Fruit fly (Drosophila melanogaster) whole organism, embryonic: ENCODE results near the gene Ufsp2.

Experiments used
- Adf1 ChIP-seq: fragments of 200-800 bp; sonication (Bioruptor generic); IDR thresholded peaks from 2 replicates; pipeline ENCODE4 v1.3.6; 2022; ENCODE audit warnings: missing biosample characterization, missing genetic modification characterization
- CG1024 ChIP-seq: fragments of 200-800 bp; sonication (Bioruptor generic); IDR thresholded peaks from 2 replicates; pipeline ENCODE4 v1.3.6; 2022; ENCODE audit warnings: missing biosample characterization, missing genetic modification characterization
- CG10431 ChIP-seq: fragments of 200-800 bp; sonication (Bioruptor generic); optimal IDR thresholded peaks from 3 replicates; lab custom pipeline; 2018; ENCODE audit warnings: missing biosample characterization, mild to moderate bottlenecking, missing genetic modification characterization
- CG12236 ChIP-seq: fragments of 200-800 bp; sonication (Bioruptor generic); optimal IDR thresholded peaks from 2 replicates; lab custom pipeline; 2016; ENCODE audit warnings: missing biosample characterization, missing genetic modification characterization
- CG12769 ChIP-seq: fragments of 200-800 bp; sonication (Bioruptor generic); optimal IDR thresholded peaks from 2 replicates; lab custom pipeline; 2019; ENCODE audit warnings: missing biosample characterization, mild to moderate bottlenecking, missing genetic modification characterization, moderate library complexity
- CG13123 ChIP-seq: fragments of 200-800 bp; sonication (Bioruptor generic); optimal IDR thresholded peaks from 2 replicates; lab custom pipeline; 2016; ENCODE audit warnings: missing biosample characterization, missing genetic modification characterization
- CG13287 ChIP-seq: fragments of 200-800 bp; sonication (Bioruptor generic); IDR thresholded peaks from 2 replicates; pipeline ENCODE4 v1.3.6; 2022; ENCODE audit warnings: missing biosample characterization, missing genetic modification characterization; ENCODE audit not compliant: partially characterized antibody
- CG13424 ChIP-seq: fragments of 200-800 bp; sonication (Bioruptor generic); optimal IDR thresholded peaks from 2 replicates; lab custom pipeline; 2019; ENCODE audit warnings: missing biosample characterization, mild to moderate bottlenecking, missing genetic modification characterization, moderate library complexity
- CG14050 ChIP-seq: fragments of 200-800 bp; sonication (Bioruptor generic); IDR thresholded peaks from 3 replicates; pipeline ENCODE4 v1.3.6; 2022; ENCODE audit warnings: missing biosample characterization, missing genetic modification characterization
- CG15269 ChIP-seq: fragments of 200-800 bp; sonication (Bioruptor generic); optimal IDR thresholded peaks from 2 replicates; lab custom pipeline; 2018; ENCODE audit warnings: missing biosample characterization, mild to moderate bottlenecking, missing genetic modification characterization, moderate library complexity
- CG16813 ChIP-seq: fragments of 200-800 bp; sonication (Bioruptor generic); IDR thresholded peaks from 3 replicates; pipeline ENCODE4 v1.3.6; 2022; ENCODE audit warnings: missing biosample characterization, missing genetic modification characterization; ENCODE audit not compliant: partially characterized antibody
- CG2120 ChIP-seq: fragments of 200-800 bp; sonication (Bioruptor generic); optimal IDR thresholded peaks from 3 replicates; lab custom pipeline; 2016; ENCODE audit warnings: missing biosample characterization, missing genetic modification characterization
- CG2129 ChIP-seq: fragments of 200-800 bp; sonication (Bioruptor generic); IDR thresholded peaks from 2 replicates; pipeline ENCODE4 v1.3.6; 2022; ENCODE audit warnings: missing biosample characterization, missing genetic modification characterization; ENCODE audit not compliant: partially characterized antibody
- CG31365 ChIP-seq: fragments of 200-800 bp; sonication (Bioruptor generic); optimal IDR thresholded peaks from 2 replicates; lab custom pipeline; 2018; ENCODE audit warnings: missing biosample characterization, mild to moderate bottlenecking, missing genetic modification characterization
- CG31441 ChIP-seq: fragments of 200-800 bp; sonication (Bioruptor generic); IDR thresholded peaks from 2 replicates; pipeline ENCODE4 v1.3.6; 2022; ENCODE audit warnings: missing biosample characterization, missing genetic modification characterization
- CG3995 ChIP-seq: fragments of 200-800 bp; sonication (Bioruptor generic); optimal IDR thresholded peaks from 3 replicates; lab custom pipeline; 2016; ENCODE audit warnings: missing biosample characterization, missing genetic modification characterization
- CG6683 ChIP-seq: fragments of 200-800 bp; sonication (Bioruptor generic); optimal IDR thresholded peaks from 2 replicates; lab custom pipeline; 2017; ENCODE audit warnings: missing biosample characterization, mild to moderate bottlenecking, missing genetic modification characterization, missing genetic modification reagents
- CG8290 ChIP-seq, 3 experiments: fragments of 200-800 bp; sonication (Bioruptor generic); optimal IDR thresholded peaks; 2 replicates each; lab custom pipeline; 2016 to 2019; ENCODE audit warnings: missing biosample characterization in 3 of 3, missing genetic modification characterization in 3 of 3, mild to moderate bottlenecking in 2 of 3, moderate library complexity in 1 of 3
- CG9727 ChIP-seq: fragments of 200-800 bp; sonication (Bioruptor generic); optimal IDR thresholded peaks from 3 replicates; lab custom pipeline; 2017; ENCODE audit warnings: missing biosample characterization, mild to moderate bottlenecking, missing genetic modification characterization
- Dfd ChIP-seq, 2 experiments: fragments of >200 bp; optimal IDR thresholded peaks; 2 replicates each; lab custom pipeline; 2017; ENCODE audit warnings: missing biosample characterization in 2 of 2, missing genetic modification characterization in 2 of 2
- Dip3 ChIP-seq: fragments of 200-800 bp; sonication (Bioruptor generic); optimal IDR thresholded peaks from 3 replicates; lab custom pipeline; 2016; ENCODE audit warnings: missing biosample characterization, missing genetic modification characterization
- Ets97D ChIP-seq: fragments of 200-800 bp; sonication (Bioruptor generic); optimal IDR thresholded peaks from 3 replicates; lab custom pipeline; 2016; ENCODE audit warnings: missing biosample characterization, missing genetic modification characterization
- Hr78 ChIP-seq, 2 experiments: fragments of 200-800 bp in 1 of 2; fragments of >200 bp in 1 of 2; sonication (Bioruptor generic) in 1 of 2; optimal IDR thresholded peaks; 2 replicates each; lab custom pipeline; 2017 to 2019; ENCODE audit warnings: missing biosample characterization in 2 of 2, missing genetic modification characterization in 2 of 2, mild to moderate bottlenecking in 1 of 2, moderate library complexity in 1 of 2
- Lhr ChIP-seq: fragments of 200-800 bp; sonication (Bioruptor generic); optimal IDR thresholded peaks from 3 replicates; lab custom pipeline; 2017; ENCODE audit warnings: mild to moderate bottlenecking, missing biosample characterization, missing genetic modification reagents, missing genetic modification characterization
- MTF-1 ChIP-seq: fragments of 200-800 bp; sonication (Bioruptor generic); optimal IDR thresholded peaks from 2 replicates; lab custom pipeline; 2018; ENCODE audit warnings: missing biosample characterization, mild to moderate bottlenecking, missing genetic modification characterization, borderline replicate concordance
- Oaz ChIP-seq: fragments of 200-800 bp; sonication (Bioruptor generic); IDR thresholded peaks from 2 replicates; pipeline ENCODE4 v1.3.6; 2022; ENCODE audit warnings: missing biosample characterization, missing genetic modification characterization
- Optix ChIP-seq: fragments of 200-800 bp; sonication (Bioruptor generic); IDR thresholded peaks from 3 replicates; pipeline ENCODE4 v1.3.6; 2022; ENCODE audit warnings: missing biosample characterization, missing genetic modification characterization
- Scr ChIP-seq: fragments of 200-800 bp; sonication (Bioruptor generic); IDR thresholded peaks from 2 replicates; pipeline ENCODE4 v1.3.6; 2022; ENCODE audit warnings: missing biosample characterization, missing genetic modification characterization; ENCODE audit not compliant: partially characterized antibody
- Six4 ChIP-seq: fragments of 200-800 bp; sonication (Bioruptor generic); optimal IDR thresholded peaks from 2 replicates; lab custom pipeline; 2016; ENCODE audit warnings: missing biosample characterization, missing genetic modification characterization
- ap ChIP-seq: fragments of 200-800 bp; sonication (Bioruptor generic); IDR thresholded peaks from 2 replicates; pipeline ENCODE4 v1.3.6; 2022; ENCODE audit warnings: missing biosample characterization, missing genetic modification characterization
- ara ChIP-seq: fragments of 200-800 bp; sonication (Bioruptor generic); IDR thresholded peaks from 2 replicates; pipeline ENCODE4 v1.3.6; 2022; ENCODE audit warnings: missing biosample characterization, missing genetic modification characterization
- bbx ChIP-seq: fragments of 200-800 bp; sonication (Bioruptor generic); IDR thresholded peaks from 2 replicates; pipeline ENCODE4 v1.3.6; 2022; ENCODE audit warnings: missing biosample characterization, missing genetic modification characterization; ENCODE audit not compliant: partially characterized antibody
- cato ChIP-seq: fragments of 200-800 bp; sonication (Bioruptor generic); optimal IDR thresholded peaks from 2 replicates; lab custom pipeline; 2016; ENCODE audit warnings: missing biosample characterization, missing genetic modification characterization, borderline replicate concordance
- corto ChIP-seq: fragments of 200-800 bp; sonication (Bioruptor generic); optimal IDR thresholded peaks from 2 replicates; lab custom pipeline; 2016; ENCODE audit warnings: missing biosample characterization, mild to moderate bottlenecking, missing genetic modification characterization, moderate library complexity
- esg ChIP-seq: fragments of 200-800 bp; sonication (Bioruptor generic); conservative IDR thresholded peaks from 2 replicates; pipeline ENCODE4 v1.3.6; 2022; ENCODE audit warnings: missing biosample characterization, missing genetic modification characterization
- ewg ChIP-seq: fragments of 200-800 bp; sonication (Bioruptor generic); optimal IDR thresholded peaks from 3 replicates; lab custom pipeline; 2017; ENCODE audit warnings: mild to moderate bottlenecking, missing biosample characterization, missing genetic modification reagents, missing genetic modification characterization
- eyg ChIP-seq: fragments of 200-800 bp; sonication (Bioruptor generic); optimal IDR thresholded peaks from 3 replicates; lab custom pipeline; 2016; ENCODE audit warnings: missing biosample characterization, missing genetic modification characterization
- gro ChIP-seq: fragments of 200-800 bp; sonication (Bioruptor generic); optimal IDR thresholded peaks from 2 replicates; lab custom pipeline; 2016; ENCODE audit warnings: missing biosample characterization, missing genetic modification characterization
- gsb-n ChIP-seq: fragments of 200-800 bp; sonication (Bioruptor generic); optimal IDR thresholded peaks from 3 replicates; lab custom pipeline; 2018; ENCODE audit warnings: missing biosample characterization, mild to moderate bottlenecking, missing genetic modification characterization
- inv ChIP-seq: fragments of 200-800 bp; sonication (Bioruptor generic); IDR thresholded peaks from 2 replicates; pipeline ENCODE4 v1.3.6; 2022; ENCODE audit warnings: missing biosample characterization, missing genetic modification characterization; ENCODE audit not compliant: partially characterized antibody
- kni ChIP-seq: fragments of 200-800 bp; sonication (Bioruptor generic); optimal IDR thresholded peaks from 3 replicates; lab custom pipeline; 2017; ENCODE audit warnings: mild to moderate bottlenecking, missing biosample characterization, missing genetic modification reagents, missing genetic modification characterization
- row ChIP-seq: fragments of 200-800 bp; sonication (Bioruptor generic); IDR thresholded peaks from 3 replicates; pipeline ENCODE4 v1.3.6; 2022; ENCODE audit warnings: missing biosample characterization, missing genetic modification characterization
- sd ChIP-seq: fragments of 200-800 bp; sonication (Bioruptor generic); optimal IDR thresholded peaks from 3 replicates; lab custom pipeline; 2018; ENCODE audit warnings: missing biosample characterization, mild to moderate bottlenecking, missing genetic modification characterization, moderate library complexity
- sim ChIP-seq: fragments of 200-800 bp; sonication (Bioruptor generic); IDR thresholded peaks from 2 replicates; pipeline ENCODE4 v1.3.6; 2022; ENCODE audit warnings: missing biosample characterization, missing genetic modification characterization
- slp2 ChIP-seq: fragments of 200-800 bp; sonication (Bioruptor generic); optimal IDR thresholded peaks from 2 replicates; lab custom pipeline; 2016; ENCODE audit warnings: missing biosample characterization, missing genetic modification characterization
- tgo ChIP-seq: fragments of 200-800 bp; sonication (Bioruptor generic); IDR thresholded peaks from 3 replicates; pipeline ENCODE4 v1.3.6; 2022; ENCODE audit warnings: missing biosample characterization, missing genetic modification characterization
- tll ChIP-seq, 2 experiments: fragments of 200-800 bp in 1 of 2; fragments of >200 bp in 1 of 2; sonication (Bioruptor generic) in 1 of 2; optimal IDR thresholded peaks; 2 replicates each; lab custom pipeline; 2017 to 2019; ENCODE audit warnings: missing biosample characterization in 2 of 2, missing genetic modification characterization in 2 of 2, mild to moderate bottlenecking in 1 of 2, moderate library complexity in 1 of 2
- tna ChIP-seq: fragments of 200-800 bp; sonication (Bioruptor generic); IDR thresholded peaks from 2 replicates; pipeline ENCODE4 v1.3.6; 2022; ENCODE audit warnings: missing biosample characterization, missing genetic modification characterization; ENCODE audit not compliant: partially characterized antibody
- tup ChIP-seq: fragments of 200-800 bp; sonication (Bioruptor generic); optimal IDR thresholded peaks from 2 replicates; lab custom pipeline; 2016; ENCODE audit warnings: missing biosample characterization, mild to moderate bottlenecking, missing genetic modification characterization, moderate library complexity
- zfh1 ChIP-seq: fragments of 200-800 bp; sonication (Bioruptor generic); IDR thresholded peaks from 3 replicates; pipeline ENCODE4 v1.3.6; 2022; ENCODE audit warnings: missing biosample characterization, missing genetic modification characterization

Ufsp2 gene

DNA sequence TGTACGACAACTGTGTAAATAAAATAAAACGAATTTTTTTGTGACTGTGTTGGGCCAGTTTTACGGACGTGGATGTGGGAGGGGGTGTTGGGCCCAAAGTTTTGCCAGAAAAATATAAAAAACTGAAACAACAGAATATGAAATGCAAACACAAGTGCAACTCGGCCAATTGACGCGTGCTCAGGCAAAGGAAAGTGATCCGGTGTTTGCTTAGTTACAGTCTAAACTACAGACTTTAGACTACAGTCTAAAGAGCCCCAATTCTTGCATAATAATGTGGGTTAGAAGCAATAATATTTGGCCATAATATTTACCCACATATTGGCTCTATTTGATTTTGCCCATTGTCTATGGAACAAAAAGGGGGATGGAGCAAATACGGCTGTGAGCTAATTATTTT lies 27.5 kb upstream of the Ufsp2 start (continued):
- no peak for TF ChIP-seq Hr78 (GFP tag; optimal IDR thresholded peaks at IDR 0.05; lab: Kevin White, UChicago)
- TF ChIP-seq Dfd (GFP tag; optimal IDR thresholded peaks at IDR 0.05; lab: Kevin White, UChicago), result no peak
- no peak for TF ChIP-seq CG8290 (GFP tag; optimal IDR thresholded peaks at IDR 0.05; lab: Kevin White, UChicago)
- peak in 1 of 2 experiments; percentile 61 for TF ChIP-seq CG8290 (tag; optimal IDR thresholded peaks at IDR 0.05; lab: Kevin White, UChicago)
- TF ChIP-seq Lhr (GFP tag; lab: Kevin White, UChicago), result no peak
- no peak for TF ChIP-seq Six4 (GFP tag; lab: Kevin White, UChicago)
- TF ChIP-seq bbx, result no peak
- TF ChIP-seq Dip3 (GFP tag; lab: Kevin White, UChicago), result no peak
- no peak for TF ChIP-seq kni (GFP tag; lab: Kevin White, UChicago)
- TF ChIP-seq MTF-1, result no peak
- TF ChIP-seq CG31441 (GFP tag; lab: Robert Waterston, UW), result no peak
- no peak for TF ChIP-seq tna (GFP tag; lab: Robert Waterston, UW)
- TF ChIP-seq zfh1, result no peak
- TF ChIP-seq tup (GFP tag; lab: Kevin White, UChicago), result no peak
- TF ChIP-seq CG12769 (tag; lab: Kevin White, UChicago), result peak; percentile 57
- TF ChIP-seq esg (GFP tag; lab: Robert Waterston, UW), result no peak
- TF ChIP-seq CG12236 (GFP tag; lab: Kevin White, UChicago), result no peak
- TF ChIP-seq Adf1 (GFP tag; lab: Robert Waterston, UW), result no peak; the same call in 1 of the 2 replicates
- TF ChIP-seq Optix (GFP tag; lab: Robert Waterston, UW), result no peak
- no peak for TF ChIP-seq ap
- no peak for TF ChIP-seq CG6683 (GFP tag; lab: Kevin White, UChicago)
- no peak for TF ChIP-seq CG15269 (tag; lab: Kevin White, UChicago)
- no peak for TF ChIP-seq CG10431 (GFP tag; lab: Kevin White, UChicago)
- TF ChIP-seq Ets97D (GFP tag; lab: Kevin White, UChicago), result no peak
- TF ChIP-seq CG13424, result no peak
- no peak for TF ChIP-seq CG14050 (GFP tag; lab: Robert Waterston, UW)
- no peak for TF ChIP-seq CG3995 (GFP tag; lab: Kevin White, UChicago)
- no peak for TF ChIP-seq ewg (GFP tag; lab: Kevin White, UChicago)
- no peak for TF ChIP-seq Oaz (GFP tag; lab: Robert Waterston, UW)
- no peak for TF ChIP-seq Scr
- peak; percentile 38 for TF ChIP-seq gro (GFP tag; lab: Kevin White, UChicago)
- TF ChIP-seq sd, result no peak
- TF ChIP-seq CG31365 (tag; lab: Kevin White, UChicago), result no peak
- TF ChIP-seq gsb-n (tag; lab: Kevin White, UChicago), result no peak
- TF ChIP-seq tgo (GFP tag; lab: Robert Waterston, UW), result no peak
- TF ChIP-seq CG13123, result no peak
- TF ChIP-seq CG16813, result no peak
- TF ChIP-seq tll (GFP tag; optimal IDR thresholded peaks at IDR 0.05; lab: Kevin White, UChicago), result no peak
- no peak for TF ChIP-seq CG2129 (GFP tag; lab: Robert Waterston, UW)
- TF ChIP-seq cato, result no peak
- no peak for TF ChIP-seq CG1024 (GFP tag; lab: Robert Waterston, UW)
- TF ChIP-seq corto (GFP tag; lab: Kevin White, UChicago), result no peak
- TF ChIP-seq ara, result no peak
- no peak for TF ChIP-seq CG13287 (GFP tag; lab: Robert Waterston, UW)
- TF ChIP-seq row (GFP tag; lab: Robert Waterston, UW), result no peak
- no peak for TF ChIP-seq CG9727
- no peak for TF ChIP-seq slp2 (GFP tag; lab: Kevin White, UChicago)
- peak; percentile 31 for TF ChIP-seq CG2120 (GFP tag; lab: Kevin White, UChicago)
- TF ChIP-seq inv, result no peak
- TF ChIP-seq eyg, result no peak
- TF ChIP-seq sim, result no peak
